Worm (Caenorhabditis elegans): ENCODE measurements around the gene T10D4.14.

DNA sequence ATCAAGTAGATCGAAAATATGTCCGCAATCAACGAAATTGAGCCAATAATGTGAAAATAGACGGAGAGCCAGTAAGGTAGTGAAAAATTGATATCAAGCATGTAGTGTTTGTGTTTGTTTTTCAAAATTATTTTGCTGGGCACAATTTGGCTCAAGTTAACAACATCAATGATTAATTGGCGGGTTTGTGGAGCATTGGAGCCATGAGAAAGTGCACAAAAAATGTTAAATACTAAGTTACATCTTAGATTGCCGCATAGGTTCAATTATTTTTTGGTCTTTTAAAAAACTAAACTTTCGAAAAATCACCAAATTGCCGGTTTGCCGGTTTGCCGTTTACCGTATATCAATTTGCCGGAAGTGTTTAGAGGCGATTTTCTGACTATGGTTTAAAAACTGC is 13.7 kb downstream of the T10D4.14 start, which contains the start of gene sri-54:
- TF ChIP-seq fos-1 (tag; optimal IDR thresholded peaks at IDR 0.05) (no peak), lsy-2 (tag; optimal IDR thresholded peaks at IDR 0.05) (no peak), nhr-237 (tag; optimal IDR thresholded peaks at IDR 0.05) (no peak), nhr-11 (tag; optimal IDR thresholded peaks at IDR 0.05) (no peak), ama-1 (optimal IDR thresholded peaks at IDR 0.05) (no peak), skn-1 (tag; optimal IDR thresholded peaks at IDR 0.05) (no peak), daf-19 (GFP tag; conservative IDR thresholded peaks at IDR 0.05) (no peak), rbr-2 (tag; optimal IDR thresholded peaks at IDR 0.05) (no peak)
